Worm (Caenorhabditis elegans): ENCODE measurements around the gene kcmf-1.

DNA sequence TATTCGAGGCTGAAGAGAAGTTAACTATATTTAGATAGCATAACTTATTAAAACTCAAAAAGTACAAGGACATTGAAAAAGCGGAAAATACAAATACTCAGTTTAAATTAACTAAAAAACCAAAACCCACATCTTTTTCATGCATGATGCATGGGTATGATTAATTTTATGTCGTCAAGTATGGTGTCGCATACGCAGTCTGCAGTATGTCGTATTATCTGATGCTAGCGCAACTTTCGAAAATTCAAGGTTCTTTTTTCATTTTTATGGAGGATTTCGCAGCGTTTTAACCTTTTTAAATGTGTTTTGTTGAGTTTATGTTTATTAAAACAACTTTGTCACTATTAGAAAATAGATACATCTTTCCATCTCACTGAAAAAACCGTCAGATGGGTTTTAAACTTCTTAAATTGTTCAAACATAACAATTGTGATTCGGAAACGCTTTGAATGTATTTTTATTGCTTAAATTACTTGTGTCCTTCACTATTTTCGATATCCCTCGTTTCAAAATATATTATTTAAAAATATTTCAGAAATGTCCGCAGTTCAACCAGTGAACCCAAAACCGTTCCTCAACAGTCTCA, 32.4 kb downstream of the kcmf-1 start, which contains the start of gene snr-5:
- TF ChIP-seq pha-4 (tag; optimal IDR thresholded peaks at IDR 0.05) (no peak), flh-1 (GFP tag; optimal IDR thresholded peaks at IDR 0.05) (no peak), nhr-12 (tag; optimal IDR thresholded peaks at IDR 0.05) (no peak), nhr-237 (tag; optimal IDR thresholded peaks at IDR 0.05) (no peak), elt-3 (tag; optimal IDR thresholded peaks at IDR 0.05) (no peak), nhr-76 (tag; optimal IDR thresholded peaks at IDR 0.05) (no peak)
